Worm (Caenorhabditis elegans) whole organism, late embryonic: Measurements from ENCODE around the gene nsph-3.2.

Source experiments
- C38D4.7 ChIP-seq: fragments of 200-800 bp; sonication (Bioruptor generic); optimal IDR thresholded peaks from 2 replicates; lab custom pipeline; 2018; ENCODE audit warnings: mild to moderate bottlenecking, missing genetic modification characterization, moderate library complexity, missing compliant biosample characterization
- K02D7.2 ChIP-seq: sonication (generic microtip); optimal IDR thresholded peaks from 2 replicates; lab custom pipeline; 2017; ENCODE audit warnings: mild to moderate bottlenecking, missing genetic modification characterization, missing compliant biosample characterization
- K09A11.1 ChIP-seq: sonication (generic microtip); optimal IDR thresholded peaks from 2 replicates; lab custom pipeline; 2017; ENCODE audit warnings: antibody characterized with exemption, mild to moderate bottlenecking, missing genetic modification characterization, missing compliant biosample characterization; ENCODE audit not compliant: insufficient read depth
- T23F11.4 ChIP-seq: fragments of 200-800 bp; sonication (Bioruptor generic); optimal IDR thresholded peaks from 2 replicates; lab custom pipeline; 2018; ENCODE audit warnings: mild to moderate bottlenecking, missing genetic modification characterization, missing compliant biosample characterization
- Y22D7AL.16 ChIP-seq: sonication (generic microtip); optimal IDR thresholded peaks from 2 replicates; lab custom pipeline; 2016; ENCODE audit warnings: missing genetic modification characterization, missing compliant biosample characterization
- ahr-1 ChIP-seq: sonication (generic microtip); optimal IDR thresholded peaks from 2 replicates; lab custom pipeline; 2016; ENCODE audit warnings: missing genetic modification characterization, missing compliant biosample characterization
- ama-1 ChIP-seq: fragments of 150-350 bp; optimal IDR thresholded peaks from 2 replicates; lab custom pipeline; 2014
- ceh-18 ChIP-seq: sonication (generic microtip); optimal IDR thresholded peaks from 2 replicates; lab custom pipeline; 2016; ENCODE audit warnings: missing genetic modification characterization, missing compliant biosample characterization
- ceh-19 ChIP-seq: fragments of 200-800 bp; sonication (Bioruptor generic); optimal IDR thresholded peaks from 2 replicates; lab custom pipeline; 2018; ENCODE audit warnings: mild to moderate bottlenecking, missing genetic modification characterization, missing compliant biosample characterization
- ceh-30 ChIP-seq: fragments of 150-350 bp; optimal IDR thresholded peaks from 2 replicates; lab custom pipeline; 2014; ENCODE audit warnings: missing biosample characterization, missing genetic modification characterization
- ceh-31 ChIP-seq: sonication (generic microtip); optimal IDR thresholded peaks from 2 replicates; lab custom pipeline; 2016; ENCODE audit warnings: missing genetic modification characterization, missing compliant biosample characterization
- ceh-34 ChIP-seq: sonication (generic microtip); optimal IDR thresholded peaks from 2 replicates; lab custom pipeline; 2016; ENCODE audit warnings: mild to moderate bottlenecking, missing genetic modification characterization, missing compliant biosample characterization
- ceh-6 ChIP-seq: fragments of 200-800 bp; sonication (Bioruptor generic); optimal IDR thresholded peaks from 2 replicates; lab custom pipeline; 2018; ENCODE audit warnings: mild to moderate bottlenecking, missing genetic modification characterization, missing compliant biosample characterization
- ceh-9 ChIP-seq: sonication (generic microtip); optimal IDR thresholded peaks from 2 replicates; lab custom pipeline; 2016; ENCODE audit warnings: mild to moderate bottlenecking, missing genetic modification characterization, inconsistent platforms, missing compliant biosample characterization
- che-1 ChIP-seq: sonication (generic microtip); optimal IDR thresholded peaks from 2 replicates; lab custom pipeline; 2016; ENCODE audit warnings: mild to moderate bottlenecking, missing genetic modification characterization, missing compliant biosample characterization
- dmd-4 ChIP-seq: sonication (generic microtip); optimal IDR thresholded peaks from 2 replicates; lab custom pipeline; 2016; ENCODE audit warnings: borderline replicate concordance, missing genetic modification characterization, missing compliant biosample characterization
- dve-1 ChIP-seq: sonication (generic microtip); optimal IDR thresholded peaks from 2 replicates; lab custom pipeline; 2017; ENCODE audit warnings: antibody characterized with exemption, mild to moderate bottlenecking, missing genetic modification characterization, missing compliant biosample characterization
- elt-2 ChIP-seq: sonication (generic microtip); optimal IDR thresholded peaks from 2 replicates; lab custom pipeline; 2016; ENCODE audit warnings: missing genetic modification reagents, missing genetic modification characterization, missing compliant biosample characterization
- elt-4 ChIP-seq: sonication (generic microtip); optimal IDR thresholded peaks from 2 replicates; lab custom pipeline; 2016; ENCODE audit warnings: missing genetic modification characterization, missing compliant biosample characterization
- ets-4 ChIP-seq: sonication (generic microtip); optimal IDR thresholded peaks from 2 replicates; lab custom pipeline; 2016; ENCODE audit warnings: missing genetic modification characterization, missing compliant biosample characterization
- eyg-1 ChIP-seq: sonication (generic microtip); optimal IDR thresholded peaks from 2 replicates; lab custom pipeline; 2016; ENCODE audit warnings: missing genotype, missing genetic modification characterization, missing compliant biosample characterization
- gmeb-2 ChIP-seq: sonication (generic microtip); optimal IDR thresholded peaks from 2 replicates; lab custom pipeline; 2016; ENCODE audit warnings: missing genetic modification characterization, inconsistent platforms, missing compliant biosample characterization
- hlh-13 ChIP-seq: fragments of 200-800 bp; sonication (Bioruptor generic); optimal IDR thresholded peaks from 2 replicates; lab custom pipeline; 2018; ENCODE audit warnings: mild to moderate bottlenecking, missing genetic modification characterization, missing compliant biosample characterization
- hlh-15 ChIP-seq: sonication (generic microtip); optimal IDR thresholded peaks from 2 replicates; lab custom pipeline; 2016; ENCODE audit warnings: missing genetic modification characterization, missing compliant biosample characterization
- hlh-30 ChIP-seq: sonication (generic microtip); optimal IDR thresholded peaks from 2 replicates; lab custom pipeline; 2017; ENCODE audit warnings: antibody characterized with exemption, missing genetic modification characterization, missing compliant biosample characterization; ENCODE audit not compliant: insufficient read depth
- hlh-6 ChIP-seq: sonication (generic microtip); optimal IDR thresholded peaks from 2 replicates; lab custom pipeline; 2016; ENCODE audit warnings: missing genotype, missing genetic modification characterization, missing compliant biosample characterization
- lim-6 ChIP-seq: sonication (generic microtip); optimal IDR thresholded peaks from 2 replicates; lab custom pipeline; 2016; ENCODE audit warnings: missing genetic modification characterization, missing compliant biosample characterization
- nfya-1 ChIP-seq: sonication (generic microtip); optimal IDR thresholded peaks from 2 replicates; lab custom pipeline; 2017; ENCODE audit warnings: missing genetic modification characterization, mild to moderate bottlenecking, missing compliant biosample characterization, antibody characterized with exemption, moderate library complexity
- nhr-232 ChIP-seq: sonication (generic microtip); optimal IDR thresholded peaks from 2 replicates; lab custom pipeline; 2016; ENCODE audit warnings: missing genetic modification characterization, missing compliant biosample characterization
- pax-1 ChIP-seq: fragments of 150-350 bp; optimal IDR thresholded peaks from 2 replicates; lab custom pipeline; 2014; ENCODE audit warnings: missing biosample characterization, missing genetic modification characterization
- pha-2 ChIP-seq: sonication (generic microtip); optimal IDR thresholded peaks from 2 replicates; lab custom pipeline; 2017; ENCODE audit warnings: mild to moderate bottlenecking, missing genetic modification characterization, missing compliant biosample characterization
- pha-4 ChIP-seq: fragments of 150-350 bp; optimal IDR thresholded peaks from 2 replicates; lab custom pipeline; 2018; ENCODE audit warnings: missing biosample characterization, missing genetic modification reagents, missing genetic modification characterization
- ref-2 ChIP-seq: sonication (generic microtip); optimal IDR thresholded peaks from 2 replicates; lab custom pipeline; 2016; ENCODE audit warnings: missing genetic modification characterization, missing compliant biosample characterization
- rnt-1 ChIP-seq: sonication (generic microtip); optimal IDR thresholded peaks from 2 replicates; lab custom pipeline; 2016; ENCODE audit warnings: missing genetic modification characterization, missing compliant biosample characterization
- sox-4 ChIP-seq: sonication (generic microtip); optimal IDR thresholded peaks from 2 replicates; lab custom pipeline; 2017; ENCODE audit warnings: mild to moderate bottlenecking, missing genetic modification characterization, inconsistent platforms, missing compliant biosample characterization
- syd-9 ChIP-seq: sonication (generic microtip); optimal IDR thresholded peaks from 2 replicates; lab custom pipeline; 2016; ENCODE audit warnings: mild to moderate bottlenecking, missing genetic modification characterization, moderate library complexity, missing compliant biosample characterization
- tbx-2 ChIP-seq: sonication (generic microtip); optimal IDR thresholded peaks from 2 replicates; lab custom pipeline; 2016; ENCODE audit warnings: missing genetic modification characterization, missing compliant biosample characterization
- tbx-7 ChIP-seq: sonication (generic microtip); optimal IDR thresholded peaks from 2 replicates; lab custom pipeline; 2016; ENCODE audit warnings: missing genotype, missing genetic modification characterization, missing compliant biosample characterization
- ttx-3 ChIP-seq: sonication (generic microtip); optimal IDR thresholded peaks from 2 replicates; lab custom pipeline; 2016; ENCODE audit warnings: missing genetic modification reagents, missing genetic modification characterization, missing compliant biosample characterization
- ztf-16 ChIP-seq: sonication (generic microtip); optimal IDR thresholded peaks from 2 replicates; lab custom pipeline; 2017; ENCODE audit warnings: missing genetic modification characterization, missing compliant biosample characterization

Gene nsph-3.2

DNA sequence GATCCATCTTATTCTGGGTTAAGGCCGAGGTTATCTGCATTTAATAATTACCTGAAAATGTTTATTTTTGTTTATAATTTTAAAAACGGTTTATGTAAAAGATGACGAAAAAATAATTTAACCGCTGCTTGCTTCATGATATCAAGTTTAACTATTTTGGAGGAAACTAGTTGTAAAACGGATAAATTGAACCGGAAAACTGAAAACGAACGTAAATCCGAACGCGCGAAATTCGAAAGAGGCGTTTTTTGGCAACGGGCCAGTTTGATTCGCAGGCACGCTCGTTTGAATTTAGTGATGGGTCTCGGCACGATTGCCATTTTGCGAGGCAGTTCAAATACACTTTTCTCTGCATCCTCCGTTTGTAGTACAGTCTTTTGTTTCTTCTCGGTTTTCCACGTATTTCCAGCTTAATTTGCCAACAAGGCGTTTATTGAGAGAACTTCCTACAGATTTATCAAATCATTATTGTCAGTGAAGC, 16.3 kb downstream of the nsph-3.2 start, which contains the start of the genes gtbp-1 and K08F4.3:
Gene gtbp-1 (minus strand): TSS at position 51 of the 481 bp plus-strand sequence.
Gene K08F4.3 (plus strand): TSS at position 352 of the 481 bp plus-strand sequence.
- no peak for TF ChIP-seq eyg-1 (tag; lab: Kevin White, UChicago)
- TF ChIP-seq ceh-31 (tag; lab: Kevin White, UChicago) = peak; percentile 63
- no peak for TF ChIP-seq dmd-4 (tag; lab: Kevin White, UChicago)
- TF ChIP-seq T23F11.4 (GFP tag; lab: Kevin White, UChicago) = no peak
- TF ChIP-seq ceh-34 (tag; lab: Kevin White, UChicago) = no peak
- no peak for TF ChIP-seq hlh-6 (tag; lab: Kevin White, UChicago)
- TF ChIP-seq tbx-2 (tag; lab: Kevin White, UChicago) = peak; percentile 15
- no peak for TF ChIP-seq syd-9 (tag; lab: Kevin White, UChicago)
- no peak for TF ChIP-seq ets-4 (tag; lab: Kevin White, UChicago)
- TF ChIP-seq nfya-1 = peak; percentile 57
- peak; percentile 17 for TF ChIP-seq elt-2 (tag; lab: Kevin White, UChicago)
- TF ChIP-seq pha-2 = no peak
- TF ChIP-seq ref-2 = peak; percentile 39
- peak; percentile 35 for TF ChIP-seq dve-1 (tag; lab: Kevin White, UChicago)

DNA sequence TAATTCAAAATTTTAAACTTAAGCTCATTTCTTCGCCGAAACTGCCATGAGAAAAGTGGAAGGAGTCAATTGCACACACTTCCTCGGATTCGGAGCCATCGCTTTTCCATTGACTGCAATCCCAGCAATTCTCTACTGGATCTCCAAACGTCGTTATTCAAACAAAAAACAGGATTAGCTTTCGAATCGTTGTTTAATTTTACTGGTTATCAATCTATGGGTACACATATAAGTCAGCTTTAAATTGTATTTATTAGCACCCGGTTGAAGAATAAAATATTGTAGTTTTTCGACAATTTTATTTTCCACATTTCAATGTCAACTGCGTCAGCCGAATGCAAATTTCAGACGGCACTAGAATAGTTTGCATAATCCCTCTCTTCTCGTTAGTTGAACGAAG, 17.3 kb downstream of the nsph-3.2 start, which contains the start of gene glt-3:
Gene glt-3 (plus strand): TSS at position 301 of the 400 bp plus-strand sequence.
- no peak for TF ChIP-seq ceh-18 (tag; lab: Kevin White, UChicago)
- TF ChIP-seq Y22D7AL.16 = no peak
- no peak for TF ChIP-seq rnt-1
- TF ChIP-seq ref-2 = no peak
- no peak for TF ChIP-seq tbx-7 (tag; lab: Kevin White, UChicago)
- TF ChIP-seq hlh-30 (tag; lab: Kevin White, UChicago) = no peak
- TF ChIP-seq C38D4.7 (GFP tag; lab: Kevin White, UChicago) = no peak

DNA sequence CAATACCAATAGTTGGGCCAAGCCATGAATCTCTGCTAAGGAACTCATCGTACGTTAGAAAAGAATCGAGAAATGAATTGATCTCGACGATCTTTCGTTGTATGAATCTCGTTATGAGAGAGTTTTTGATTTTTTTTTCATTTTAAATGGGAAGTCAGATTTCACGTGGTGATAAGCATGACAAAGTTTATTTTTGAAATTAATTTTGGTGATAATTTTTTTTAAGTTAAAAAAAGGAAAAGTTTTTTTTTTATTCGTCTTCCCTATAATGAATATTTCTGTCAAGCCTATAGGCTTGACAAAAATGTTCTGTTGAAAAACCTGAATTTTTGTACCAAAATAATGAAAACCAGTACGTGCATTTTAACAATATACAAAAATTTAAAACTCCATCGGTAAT, 23.1 kb downstream of the nsph-3.2 start, which contains the start of gene K08F4.5:
Gene K08F4.5 (minus strand): TSS at position 101 of the 400 bp plus-strand sequence.
- TF ChIP-seq lim-6 (tag; lab: Kevin White, UChicago) (no peak), gmeb-2 (no peak), nhr-232 (tag; lab: Kevin White, UChicago) (no peak), elt-4 (no peak), K09A11.1 (tag; lab: Kevin White, UChicago) (no peak), T23F11.4 (GFP tag; lab: Kevin White, UChicago) (no peak), ceh-19 (no peak), ttx-3 (tag; lab: Kevin White, UChicago) (no peak), sox-4 (no peak), ztf-16 (tag; lab: Kevin White, UChicago) (no peak)

DNA sequence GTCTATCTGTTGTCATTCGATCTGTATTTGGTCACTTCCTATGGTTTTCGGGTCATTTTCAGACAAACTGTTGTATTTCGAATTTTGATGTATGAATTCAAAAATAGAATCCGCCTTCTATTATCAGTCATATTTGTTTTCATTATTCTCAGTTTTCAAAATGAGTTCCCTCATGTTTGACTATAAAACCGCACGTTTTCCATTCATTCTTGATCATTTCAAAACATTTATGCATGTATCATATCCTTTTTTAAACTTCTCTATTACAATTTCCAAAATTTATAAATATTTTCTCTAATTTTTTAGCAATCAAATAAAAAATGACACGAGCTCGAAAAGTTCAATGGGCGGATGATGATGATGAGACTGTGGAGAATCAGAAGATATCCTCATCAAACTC, 25.1 kb downstream of the nsph-3.2 start, which contains the start of gene K08F4.12:
Gene K08F4.12 (plus strand): TSS at position 301 of the 400 bp plus-strand sequence.
- no peak for TF ChIP-seq hlh-6 (tag; lab: Kevin White, UChicago)
- no peak for TF ChIP-seq hlh-15
- TF ChIP-seq ets-4 (tag; lab: Kevin White, UChicago) = no peak
- TF ChIP-seq pha-4 (tag; lab: Kevin White, UChicago) = no peak
- TF ChIP-seq tbx-2 (tag; lab: Kevin White, UChicago) = no peak
- no peak for TF ChIP-seq elt-4
- no peak for TF ChIP-seq syd-9 (tag; lab: Kevin White, UChicago)
- no peak for TF ChIP-seq ceh-19
- no peak for TF ChIP-seq ceh-6
- no peak for TF ChIP-seq ref-2
- TF ChIP-seq hlh-13 (GFP tag; lab: Kevin White, UChicago) = no peak
- TF ChIP-seq pha-2 = no peak
- TF ChIP-seq ahr-1 (tag; lab: Kevin White, UChicago) = no peak
- no peak for TF ChIP-seq K02D7.2 (tag; lab: Kevin White, UChicago)
- TF ChIP-seq tbx-7 (tag; lab: Kevin White, UChicago) = no peak
- TF ChIP-seq ceh-9 (tag; lab: Kevin White, UChicago) = no peak
- TF ChIP-seq ama-1 (lab: Kevin White, UChicago) = no peak
- no peak for TF ChIP-seq pax-1 (tag; lab: Kevin White, UChicago)
- TF ChIP-seq che-1 (tag; lab: Kevin White, UChicago) = no peak
- TF ChIP-seq ceh-30 (tag; lab: Kevin White, UChicago) = no peak
